Worm (Caenorhabditis elegans): ENCODE measurements around the gene ndub-3.

Gene ndub-3

DNA sequence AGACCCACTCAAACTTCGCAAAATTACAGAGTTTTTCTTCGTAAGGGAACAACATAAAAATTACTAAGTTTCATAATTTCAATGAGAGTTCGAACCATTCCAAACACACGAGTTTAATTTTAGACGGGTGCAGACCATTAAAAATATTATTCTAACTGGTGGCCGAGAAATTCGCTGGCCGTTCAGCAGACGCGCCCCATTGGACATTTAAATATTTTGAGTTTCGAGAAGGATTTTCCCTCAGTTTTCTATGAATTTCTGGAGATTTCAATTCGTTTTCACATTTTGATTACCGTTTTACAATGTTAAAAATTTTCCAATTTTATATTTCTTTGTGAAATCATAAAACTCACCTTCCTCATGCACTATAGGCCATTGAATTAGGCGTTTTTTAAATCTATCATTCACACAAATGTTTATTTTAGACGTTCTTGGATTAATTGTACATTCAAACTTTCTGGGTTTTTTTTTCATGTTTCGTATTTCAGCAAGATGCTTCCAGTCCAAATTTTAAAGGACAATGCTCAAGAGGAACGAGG is 37.4 kb downstream of the ndub-3 start, which contains the start of gene cct-2 (continued):
- TF ChIP-seq lin-15B (tag; optimal IDR thresholded peaks at IDR 0.05) (peak; percentile 50), dsc-1 (tag; optimal IDR thresholded peaks at IDR 0.05) (peak; percentile 13), irx-1 (tag; optimal IDR thresholded peaks at IDR 0.05) (no peak), ets-5 (GFP tag; IDR thresholded peaks at IDR 0.05) (no peak), fkh-8 (tag; optimal IDR thresholded peaks at IDR 0.05) (no peak), tbx-2 (tag; optimal IDR thresholded peaks at IDR 0.05) (peak; percentile 39), lsy-2 (tag; optimal IDR thresholded peaks at IDR 0.05) (peak; percentile 27 to 72), nhr-12 (tag; optimal IDR thresholded peaks at IDR 0.05) (no peak), efl-3 (GFP tag; optimal IDR thresholded peaks at IDR 0.05) (no peak), xbp-1 (tag; optimal IDR thresholded peaks at IDR 0.05) (peak; percentile 50), ceh-8 (GFP tag; optimal IDR thresholded peaks at IDR 0.05) (no peak), efl-1 (optimal IDR thresholded peaks at IDR 0.05) (peak; percentile 30 to 51), efl-1 (GFP tag; optimal IDR thresholded peaks at IDR 0.05 in 1 of 2) (peak; percentile 54 to 96), blmp-1 (tag; optimal IDR thresholded peaks at IDR 0.05) (peak; percentile 63), ztf-4 (tag; optimal IDR thresholded peaks at IDR 0.05) (no peak), lin-35 (GFP tag; optimal IDR thresholded peaks at IDR 0.05) (peak; percentile 48 to 60), rnt-1 (tag; optimal IDR thresholded peaks at IDR 0.05) (peak; percentile 59)

- no peak for TF ChIP-seq fkh-8 (tag; optimal IDR thresholded peaks at IDR 0.05)
- TF ChIP-seq elt-3 (tag; optimal IDR thresholded peaks at IDR 0.05): peak in 1 of 6 experiments; percentile 5
Measured at ce11 chrII:8926451-8926850, 38.2 kb downstream of the ndub-3 start, which contains the start of gene B0457.2. Gene B0457.2 (minus strand): TSS chrII:8926551.

- TF ChIP-seq egl-27 (tag; optimal IDR thresholded peaks at IDR 0.05) (no peak), elt-2 (tag; optimal IDR thresholded peaks at IDR 0.05) (no peak), grh-1 (GFP tag; IDR thresholded peaks at IDR 0.05) (no peak), ceh-90 (tag; optimal IDR thresholded peaks at IDR 0.05) (no peak), snpc-4 (tag; optimal IDR thresholded peaks at IDR 0.05) (no peak), nhr-76 (tag; optimal IDR thresholded peaks at IDR 0.05) (no peak)
Measured at ce11 chrII:8923187-8923586, 41.5 kb downstream of the ndub-3 start.

DNA sequence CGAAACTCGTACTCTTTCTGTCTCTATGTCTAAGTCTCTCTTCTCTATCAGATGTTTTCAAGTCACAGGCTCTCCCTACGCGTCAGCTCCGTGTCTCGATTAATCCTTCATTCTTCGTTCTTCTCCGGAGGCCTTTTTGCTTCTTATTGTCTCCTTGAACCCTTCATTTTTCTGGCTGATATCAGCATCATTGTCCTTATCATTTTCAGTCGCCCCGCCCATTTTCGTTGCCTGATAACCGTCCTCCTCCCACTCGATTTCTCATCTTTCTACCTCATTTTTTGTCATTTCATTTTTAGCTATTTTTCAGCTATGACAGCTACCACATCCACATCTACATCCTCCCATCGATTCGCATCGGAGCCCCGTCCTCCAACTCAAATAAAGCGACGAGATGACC is 42.5 kb downstream of the ndub-3 start, which contains the start of gene B0457.6:
B0457.6 (plus strand) TSS at position 284 of the 400 bp plus-strand sequence.
- TF ChIP-seq dsc-1 (tag; optimal IDR thresholded peaks at IDR 0.05): no peak
- TF ChIP-seq C04F5.9 (tag; optimal IDR thresholded peaks at IDR 0.05): no peak
- TF ChIP-seq hlh-4 (tag; optimal IDR thresholded peaks at IDR 0.05): no peak
- TF ChIP-seq sox-4 (tag; optimal IDR thresholded peaks at IDR 0.05): no peak
- peak; percentile 6 for TF ChIP-seq lin-14 (GFP tag; optimal IDR thresholded peaks at IDR 0.05)
- no peak for TF ChIP-seq ces-1 (GFP tag; optimal IDR thresholded peaks at IDR 0.05)
- TF ChIP-seq elt-2 (tag; optimal IDR thresholded peaks at IDR 0.05): peak; percentile 35
- TF ChIP-seq fos-1 (tag; optimal IDR thresholded peaks at IDR 0.05): no peak

DNA sequence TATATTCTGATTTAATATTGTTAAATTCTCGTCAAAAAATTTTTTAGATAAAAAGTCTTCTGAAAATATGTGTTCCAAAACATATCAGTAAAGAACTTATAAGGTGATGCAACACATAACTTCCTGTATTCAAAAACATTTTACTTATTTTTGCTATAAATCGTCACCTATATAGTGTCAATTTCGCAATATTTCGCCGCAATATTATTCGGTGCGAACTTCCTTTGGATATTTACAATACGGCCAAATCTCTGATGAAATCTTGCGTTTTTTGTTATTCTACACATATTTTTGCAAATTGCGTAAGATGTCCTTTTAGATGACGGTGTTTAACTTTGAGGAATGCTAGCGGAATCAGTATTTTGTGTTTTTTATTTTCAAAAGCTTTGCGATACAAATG is 43.2 kb downstream of the ndub-3 start:
- TF ChIP-seq lir-3 (tag; optimal IDR thresholded peaks at IDR 0.05; ENCODE audit: poor library complexity) (no peak), hpl-2 (GFP tag; optimal IDR thresholded peaks at IDR 0.05) (no peak), nhr-237 (tag; optimal IDR thresholded peaks at IDR 0.05) (no peak), swsn-7 (tag; optimal IDR thresholded peaks at IDR 0.05) (no peak), skn-1 (tag; optimal IDR thresholded peaks at IDR 0.05) (no peak), aly-2 (tag; optimal IDR thresholded peaks at IDR 0.05) (no peak), hlh-4 (tag; optimal IDR thresholded peaks at IDR 0.05) (no peak), ceh-88 (GFP tag; IDR thresholded peaks at IDR 0.05) (no peak), C04F5.9 (tag; optimal IDR thresholded peaks at IDR 0.05) (no peak), sup-37 (GFP tag; optimal IDR thresholded peaks at IDR 0.05) (no peak), F16B12.6 (tag; optimal IDR thresholded peaks at IDR 0.05) (no peak), pag-3 (tag; optimal IDR thresholded peaks at IDR 0.05; ENCODE audit: borderline replicate concordance, insufficient read depth) (no peak), zag-1 (tag; optimal IDR thresholded peaks at IDR 0.05) (no peak), pqm-1 (tag; optimal IDR thresholded peaks at IDR 0.05) (no peak), nhr-47 (tag; optimal IDR thresholded peaks at IDR 0.05) (no peak), dsc-1 (tag; optimal IDR thresholded peaks at IDR 0.05) (no peak), egl-13 (tag; optimal IDR thresholded peaks at IDR 0.05) (no peak), unc-86 (tag; optimal IDR thresholded peaks at IDR 0.05) (no peak), grh-1 (GFP tag; IDR thresholded peaks at IDR 0.05) (no peak)

Data from whole organism, L1 larva.